Worm (Caenorhabditis elegans) whole organism, L4 larva: ENCODE data around the gene irld-20.

Experiments
- ama-1 ChIP-seq: fragments of 150-350 bp; optimal IDR thresholded peaks from 2 replicates; lab custom pipeline; 2014; ENCODE audit warnings: inconsistent platforms, mixed read lengths
- ces-1 ChIP-seq: fragments of 150-350 bp; sonication (generic microtip); optimal IDR thresholded peaks from 4 replicates; lab custom pipeline; 2014; ENCODE audit warnings: missing biosample characterization, missing genetic modification reagents, missing genetic modification characterization
- lir-3 ChIP-seq: sonication (generic microtip); optimal IDR thresholded peaks from 2 replicates; lab custom pipeline; 2016; ENCODE audit warnings: mild to moderate bottlenecking, missing genetic modification characterization, missing compliant biosample characterization
- nhr-11 ChIP-seq: fragments of 150-350 bp; optimal IDR thresholded peaks from 2 replicates; lab custom pipeline; 2014; ENCODE audit warnings: missing biosample characterization, missing genetic modification characterization
- nhr-6 ChIP-seq: fragments of 150-350 bp; optimal IDR thresholded peaks from 2 replicates; lab custom pipeline; 2014; ENCODE audit warnings: missing biosample characterization, missing genetic modification characterization
- nhr-76 ChIP-seq: fragments of 150-350 bp; optimal IDR thresholded peaks from 2 replicates; lab custom pipeline; 2014; ENCODE audit warnings: missing biosample characterization, missing genetic modification characterization
- unc-39 ChIP-seq: sonication (generic microtip); optimal IDR thresholded peaks from 2 replicates; lab custom pipeline; 2017; ENCODE audit warnings: missing biosample characterization, missing genetic modification characterization
- unc-62 ChIP-seq, 3 experiments: fragments of 150-350 bp in 1 of 3; sonication (generic microtip); optimal IDR thresholded peaks in 2 of 3; peaks in 1 of 3; 1 replicate in 1 of 3; 2 replicates in 2 of 3; lab custom pipeline; 2014 to 2017; ENCODE audit warnings: missing biosample characterization in 3 of 3, missing genetic modification characterization in 3 of 3, missing genetic modification reagents in 3 of 3, missing genotype in 1 of 3
- ztf-11 ChIP-seq: fragments of 150-350 bp; optimal IDR thresholded peaks from 2 replicates; lab custom pipeline; 2014; ENCODE audit warnings: missing biosample characterization, missing genetic modification characterization

ce11 chrIII:12743515-12743914 lies 7.4 kb upstream of the irld-20 start:
- no peak for TF ChIP-seq lir-3 (tag; lab: Kevin White, UChicago)
- TF ChIP-seq nhr-11 (tag; lab: Kevin White, UChicago), result no peak
- no peak for TF ChIP-seq ztf-11 (tag; lab: Kevin White, UChicago)
- no peak for TF ChIP-seq unc-39
- no peak for TF ChIP-seq ama-1 (lab: Kevin White, UChicago)
- no peak for TF ChIP-seq ces-1 (GFP tag; lab: Kevin White, UChicago)
- TF ChIP-seq nhr-76 (tag; lab: Kevin White, UChicago), result no peak
- TF ChIP-seq nhr-6 (tag; lab: Kevin White, UChicago), result no peak
- TF ChIP-seq unc-62 (GFP tag; optimal IDR thresholded peaks at IDR 0.05 in 1 of 2; lab: Kevin White, UChicago), result no peak
- no peak for TF ChIP-seq unc-62 (tag; optimal IDR thresholded peaks at IDR 0.05; lab: Kevin White, UChicago)
